1 fruit fly cellular context compared by ENCODE assay signal in the genomic region with DNA sequence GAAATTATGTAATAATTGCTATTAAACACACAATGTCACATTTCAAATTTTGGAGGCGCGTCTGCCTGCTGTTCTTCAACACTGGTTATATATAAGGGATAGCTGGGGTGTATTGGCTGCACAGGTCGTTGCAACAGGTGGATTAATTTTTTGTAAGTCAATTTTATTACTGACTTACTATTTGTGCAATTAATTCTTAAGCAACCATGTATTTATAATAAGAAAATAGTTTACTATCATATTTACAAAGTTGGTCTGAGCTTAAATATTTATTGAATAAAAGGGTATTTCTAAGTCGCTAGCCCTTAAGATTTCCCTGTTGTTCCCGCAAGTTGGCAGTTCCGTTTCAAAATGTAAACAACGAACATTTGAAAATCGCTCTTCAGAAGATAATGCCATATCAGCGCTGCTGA.
A peak's percentile ranks its signal among the peaks of the same experiment; 100 is the strongest.
TF ChIP-seq lines count a peak whose summit lies in the region.

A gene (plus strand): TSS at position 336 of the 413 bp plus-strand sequence.

TF ChIP-seq in whole organism, embryonic, 481 proteins besides CTCF, POLR2A, EP300 and RAD21 (continued from another document and continues in another):
- TF ChIP-seq fd64A (GFP tag; optimal IDR thresholded peaks at IDR 0.05; lab: Kevin White, UChicago) (peak; percentile 17), Vsx1 (GFP tag; optimal IDR thresholded peaks at IDR 0.05; lab: Kevin White, UChicago) (peak; percentile 29), ken (GFP tag; IDR thresholded peaks at IDR 0.05; lab: Robert Waterston, UW) (peak; percentile 83; the same call in 2 of the 3 replicates), ase (GFP tag; IDR thresholded peaks at IDR 0.05; lab: Robert Waterston, UW) (peak; percentile 49; the same call in 2 of the 3 replicates), inv (GFP tag; IDR thresholded peaks at IDR 0.05; lab: Robert Waterston, UW; ENCODE audit: partially characterized antibody) (no peak), p53 (GFP tag; optimal IDR thresholded peaks at IDR 0.05; lab: Kevin White, UChicago) (peak; percentile 12), CG32772 (GFP tag; IDR thresholded peaks at IDR 0.05; lab: Robert Waterston, UW) (peak; percentile 85), Hr78 (GFP tag; optimal IDR thresholded peaks at IDR 0.05; lab: Kevin White, UChicago) (peak in 1 of 2 experiments; percentile 29), Blimp-1 (GFP tag; optimal IDR thresholded peaks at IDR 0.05; lab: Kevin White, UChicago) (peak; percentile 74), tin (GFP tag; optimal IDR thresholded peaks at IDR 0.05; lab: Kevin White, UChicago) (peak; percentile 85), CG4282 (GFP tag; optimal IDR thresholded peaks at IDR 0.05; lab: Kevin White, UChicago) (peak; percentile 16), rib (GFP tag; IDR thresholded peaks at IDR 0.05; lab: Robert Waterston, UW) (peak; percentile 52), eyg (GFP tag; optimal IDR thresholded peaks at IDR 0.05; lab: Kevin White, UChicago) (no peak), CG12071 (GFP tag; optimal IDR thresholded peaks at IDR 0.05; lab: Kevin White, UChicago) (peak; percentile 62), dan (GFP tag; IDR thresholded peaks at IDR 0.05; lab: Robert Waterston, UW) (peak; percentile 44; the same call in 1 of the 2 replicates), mld (GFP tag; IDR thresholded peaks at IDR 0.05; lab: Robert Waterston, UW; ENCODE audit: partially characterized antibody) (no peak), Camta (GFP tag; optimal IDR thresholded peaks at IDR 0.05; lab: Kevin White, UChicago) (peak; percentile 51), Fer1 (GFP tag; optimal IDR thresholded peaks at IDR 0.05; lab: Kevin White, UChicago) (peak; percentile 79), CG1603 (tag; optimal IDR thresholded peaks at IDR 0.05; lab: Kevin White, UChicago) (peak; percentile 77), CG4854 (GFP tag; optimal IDR thresholded peaks at IDR 0.05; lab: Kevin White, UChicago) (peak; percentile 76), CG2712 (tag; optimal IDR thresholded peaks at IDR 0.05; lab: Kevin White, UChicago) (peak; percentile 88), trem (tag; optimal IDR thresholded peaks at IDR 0.05; lab: Kevin White, UChicago) (peak; percentile 99), CG6689 (GFP tag; IDR thresholded peaks at IDR 0.05; lab: Robert Waterston, UW) (peak; percentile 80), CG15011 (GFP tag; optimal IDR thresholded peaks at IDR 0.05; lab: Kevin White, UChicago) (peak; percentile 77), CG42726 (GFP tag; IDR thresholded peaks at IDR 0.05; lab: Robert Waterston, UW; ENCODE audit: partially characterized antibody) (no peak), dati (GFP tag; IDR thresholded peaks at IDR 0.05; lab: Robert Waterston, UW) (no peak), Atf6 (GFP tag; IDR thresholded peaks at IDR 0.05; lab: Robert Waterston, UW) (peak; percentile 83), NC2β (GFP tag; optimal IDR thresholded peaks at IDR 0.05; lab: Kevin White, UChicago) (peak; percentile 63), CG10565 (GFP tag; optimal IDR thresholded peaks at IDR 0.05; lab: Kevin White, UChicago) (peak; percentile 9), CG3163 (GFP tag; optimal IDR thresholded peaks at IDR 0.05; lab: Kevin White, UChicago) (peak; percentile 52), BEAF-32 (GFP tag; optimal IDR thresholded peaks at IDR 0.05; lab: Kevin White, UChicago) (peak; percentile 23), Tbp (GFP tag; optimal IDR thresholded peaks at IDR 0.05; lab: Kevin White, UChicago) (no peak), Hr51 (GFP tag; optimal IDR thresholded peaks at IDR 0.05; lab: Kevin White, UChicago) (peak; percentile 73 to 84), fd96Cb (tag; optimal IDR thresholded peaks at IDR 0.05; lab: Kevin White, UChicago) (peak; percentile 87), CG14441 (GFP tag; IDR thresholded peaks at IDR 0.05; lab: Robert Waterston, UW) (peak; percentile 85), seq (GFP tag; IDR thresholded peaks at IDR 0.05; lab: Robert Waterston, UW) (peak; percentile 77), CG4617 (GFP tag; optimal IDR thresholded peaks at IDR 0.05; lab: Kevin White, UChicago; ENCODE audit: borderline replicate concordance) (peak; percentile 65), CG2120 (GFP tag; optimal IDR thresholded peaks at IDR 0.05; lab: Kevin White, UChicago) (peak; percentile 92), CG14710 (tag; optimal IDR thresholded peaks at IDR 0.05; lab: Kevin White, UChicago) (peak; percentile 83), CG11093 (GFP tag; IDR thresholded peaks at IDR 0.05; lab: Robert Waterston, UW) (peak; percentile 83), ham (GFP tag; IDR thresholded peaks at IDR 0.05; lab: Robert Waterston, UW) (0 out of 2 replicates have a peak, but pooled peaks have one; percentile 22), CG13775 (GFP tag; optimal IDR thresholded peaks at IDR 0.05; lab: Kevin White, UChicago) (peak; percentile 77), CG10959 (GFP tag; IDR thresholded peaks at IDR 0.05; lab: Robert Waterston, UW) (peak; percentile 61), CG14667 (GFP tag; IDR thresholded peaks at IDR 0.05; lab: Robert Waterston, UW) (peak; percentile 77), tna (GFP tag; IDR thresholded peaks at IDR 0.05; lab: Robert Waterston, UW; ENCODE audit: partially characterized antibody) (no peak), CG5245 (GFP tag; optimal IDR thresholded peaks at IDR 0.05; lab: Kevin White, UChicago) (peak; percentile 72), CG12769 (tag; optimal IDR thresholded peaks at IDR 0.05; lab: Kevin White, UChicago) (peak; percentile 94), ac (GFP tag; optimal IDR thresholded peaks at IDR 0.05; lab: Kevin White, UChicago) (peak; percentile 33), Dfd (GFP tag; optimal IDR thresholded peaks at IDR 0.05; lab: Kevin White, UChicago) (no peak), sug (tag; optimal IDR thresholded peaks at IDR 0.05; lab: Kevin White, UChicago) (peak; percentile 79), cad (GFP tag; optimal IDR thresholded peaks at IDR 0.05; lab: Kevin White, UChicago) (no peak), CG9215 (GFP tag; IDR thresholded peaks at IDR 0.05; lab: Robert Waterston, UW) (peak; percentile 79), Side (GFP tag; optimal IDR thresholded peaks at IDR 0.05; lab: Kevin White, UChicago) (peak; percentile 68), peb (GFP tag; IDR thresholded peaks at IDR 0.05; lab: Robert Waterston, UW) (peak; percentile 74), CG13287 (GFP tag; IDR thresholded peaks at IDR 0.05; lab: Robert Waterston, UW; ENCODE audit: partially characterized antibody) (no peak; the same call in 1 of the 2 replicates), CG3995 (GFP tag; optimal IDR thresholded peaks at IDR 0.05; lab: Kevin White, UChicago) (peak; percentile 31), tap (tag; optimal IDR thresholded peaks at IDR 0.05; lab: Kevin White, UChicago) (peak; percentile 76), sens (GFP tag; lab: Kevin White, UChicago) (peak; percentile 95), CG10321 (GFP tag; IDR thresholded peaks at IDR 0.05; lab: Robert Waterston, UW) (peak; percentile 43; the same call in 1 of the 2 replicates), Myb (GFP tag; optimal IDR thresholded peaks at IDR 0.05; lab: Kevin White, UChicago) (peak; percentile 79), h (optimal IDR thresholded peaks at IDR 0.05; lab: Kevin White, UChicago) (no peak), CG1602 (GFP tag; optimal IDR thresholded peaks at IDR 0.05; lab: Kevin White, UChicago) (peak; percentile 88), unpg (GFP tag; optimal IDR thresholded peaks at IDR 0.05; lab: Kevin White, UChicago) (peak; percentile 88), chif (GFP tag; optimal IDR thresholded peaks at IDR 0.05; lab: Kevin White, UChicago) (peak; percentile 71 to 85), Mrtf (GFP tag; IDR thresholded peaks at IDR 0.05; lab: Robert Waterston, UW) (peak; percentile 67; the same call in 1 of the 3 replicates), oc (tag; optimal IDR thresholded peaks at IDR 0.05; lab: Kevin White, UChicago) (peak; percentile 70), CG4360 (GFP tag; IDR thresholded peaks at IDR 0.05; lab: Robert Waterston, UW) (peak; percentile 45; the same call in 1 of the 2 replicates), lbe (GFP tag; optimal IDR thresholded peaks at IDR 0.05; lab: Kevin White, UChicago) (peak; percentile 74), CG33213 (GFP tag; optimal IDR thresholded peaks at IDR 0.05; lab: Kevin White, UChicago) (peak; percentile 59), Ets97D (GFP tag; optimal IDR thresholded peaks at IDR 0.05; lab: Kevin White, UChicago) (peak; percentile 52), Lhr (GFP tag; optimal IDR thresholded peaks at IDR 0.05; lab: Kevin White, UChicago) (peak; percentile 33), toy (GFP tag; IDR thresholded peaks at IDR 0.05; lab: Robert Waterston, UW) (peak; percentile 47; the same call in 1 of the 2 replicates), hth (optimal IDR thresholded peaks at IDR 0.05; lab: Kevin White, UChicago) (no peak), lmd (GFP tag; IDR thresholded peaks at IDR 0.05; lab: Robert Waterston, UW) (peak; percentile 85), ci (GFP tag; IDR thresholded peaks at IDR 0.05; lab: Robert Waterston, UW) (peak; percentile 80), caup (GFP tag; optimal IDR thresholded peaks at IDR 0.05; lab: Kevin White, UChicago; ENCODE audit: severe bottlenecking) (peak; percentile 76), sisA (GFP tag; IDR thresholded peaks at IDR 0.05; lab: Robert Waterston, UW) (peak; percentile 88), sima (GFP tag; optimal IDR thresholded peaks at IDR 0.05; lab: Kevin White, UChicago) (peak; percentile 29), org-1 (GFP tag; optimal IDR thresholded peaks at IDR 0.05; lab: Kevin White, UChicago) (peak; percentile 56), CG32767 (GFP tag; IDR thresholded peaks at IDR 0.05; lab: Robert Waterston, UW) (peak; percentile 36; the same call in 1 of the 2 replicates), HHEX (GFP tag; optimal IDR thresholded peaks at IDR 0.05; lab: Kevin White, UChicago) (peak; percentile 74), CG16863 (GFP tag; optimal IDR thresholded peaks at IDR 0.05; lab: Kevin White, UChicago) (peak; percentile 73), CG30403 (GFP tag; optimal IDR thresholded peaks at IDR 0.05; lab: Kevin White, UChicago) (peak; percentile 91), Doc2 (GFP tag; IDR thresholded peaks at IDR 0.05; lab: Robert Waterston, UW) (no peak), Spps (tag; optimal IDR thresholded peaks at IDR 0.05; lab: Kevin White, UChicago) (peak; percentile 70), CG14050 (GFP tag; IDR thresholded peaks at IDR 0.05; lab: Robert Waterston, UW) (peak; percentile 73), CG3838 (GFP tag; optimal IDR thresholded peaks at IDR 0.05; lab: Kevin White, UChicago) (peak; percentile 67), Dip3 (GFP tag; optimal IDR thresholded peaks at IDR 0.05; lab: Kevin White, UChicago) (peak; percentile 79), CG18262 (tag; optimal IDR thresholded peaks at IDR 0.05; lab: Kevin White, UChicago) (peak; percentile 84), mam (GFP tag; optimal IDR thresholded peaks at IDR 0.05; lab: Kevin White, UChicago) (peak; percentile 88), lab (GFP tag; optimal IDR thresholded peaks at IDR 0.05; lab: Kevin White, UChicago) (peak; percentile 89), jing (GFP tag; optimal IDR thresholded peaks at IDR 0.05; lab: Kevin White, UChicago) (peak; percentile 71), ewg (GFP tag; optimal IDR thresholded peaks at IDR 0.05; lab: Kevin White, UChicago) (peak; percentile 71), CG18599 (GFP tag; optimal IDR thresholded peaks at IDR 0.05; lab: Kevin White, UChicago) (peak; percentile 88), CG10431 (GFP tag; optimal IDR thresholded peaks at IDR 0.05; lab: Kevin White, UChicago) (peak; percentile 9), crc (GFP tag; optimal IDR thresholded peaks at IDR 0.05; lab: Kevin White, UChicago) (peak; percentile 39), CG15696 (tag; optimal IDR thresholded peaks at IDR 0.05; lab: Kevin White, UChicago) (peak; percentile 78), nau (GFP tag; optimal IDR thresholded peaks at IDR 0.05; lab: Kevin White, UChicago) (peak; percentile 72), otp (GFP tag; IDR thresholded peaks at IDR 0.05; lab: Robert Waterston, UW) (peak; percentile 71; the same call in 2 of the 3 replicates), fd3F (GFP tag; optimal IDR thresholded peaks at IDR 0.05; lab: Kevin White, UChicago) (peak; percentile 69), Hmr (GFP tag; optimal IDR thresholded peaks at IDR 0.05; lab: Kevin White, UChicago) (peak; percentile 81), CG17385 (GFP tag; optimal IDR thresholded peaks at IDR 0.05; lab: Kevin White, UChicago) (peak; percentile 76), Sry-δ (GFP tag; optimal IDR thresholded peaks at IDR 0.05; lab: Kevin White, UChicago) (peak; percentile 19), CG3281 (GFP tag; optimal IDR thresholded peaks at IDR 0.05; lab: Kevin White, UChicago) (peak; percentile 83), zfh2 (GFP tag; optimal IDR thresholded peaks at IDR 0.05; lab: Kevin White, UChicago) (peak; percentile 79), Poxn (GFP tag; IDR thresholded peaks at IDR 0.05; lab: Robert Waterston, UW) (no peak), insv (GFP tag; optimal IDR thresholded peaks at IDR 0.05; lab: Kevin White, UChicago) (peak in 1 of 2 experiments; percentile 28), esg (GFP tag; conservative IDR thresholded peaks at IDR 0.05; lab: Robert Waterston, UW) (peak; percentile 76), jumu (GFP tag; optimal IDR thresholded peaks at IDR 0.05; lab: Kevin White, UChicago) (peak; percentile 67), CG15514 (GFP tag; optimal IDR thresholded peaks at IDR 0.05; lab: Kevin White, UChicago) (peak; percentile 69), zen2 (GFP tag; IDR thresholded peaks at IDR 0.05; lab: Robert Waterston, UW; ENCODE audit: partially characterized antibody) (no peak), mirr (GFP tag; optimal IDR thresholded peaks at IDR 0.05; lab: Kevin White, UChicago) (peak; percentile 29), CG11723 (GFP tag; optimal IDR thresholded peaks at IDR 0.05; lab: Kevin White, UChicago) (peak; percentile 58), CG10979 (tag; optimal IDR thresholded peaks at IDR 0.05; lab: Kevin White, UChicago) (peak; percentile 83), CG12744 (GFP tag; optimal IDR thresholded peaks at IDR 0.05; lab: Kevin White, UChicago) (peak; percentile 45), Fer2 (tag; optimal IDR thresholded peaks at IDR 0.05; lab: Kevin White, UChicago) (peak; percentile 66), Aef1 (GFP tag; IDR thresholded peaks at IDR 0.05; lab: Robert Waterston, UW) (peak; percentile 80), sens-2 (GFP tag; IDR thresholded peaks at IDR 0.05; lab: Robert Waterston, UW) (peak; percentile 38; the same call in 1 of the 2 replicates), CG4424 (GFP tag; optimal IDR thresholded peaks at IDR 0.05; lab: Kevin White, UChicago) (peak; percentile 90), pros (GFP tag; optimal IDR thresholded peaks at IDR 0.05; lab: Kevin White, UChicago) (no peak), Med (GFP tag; lab: Kevin White, UChicago) (peak; percentile 96), ATbp (GFP tag; optimal IDR thresholded peaks at IDR 0.05; lab: Kevin White, UChicago) (peak; percentile 61), Six4 (GFP tag; optimal IDR thresholded peaks at IDR 0.05; lab: Kevin White, UChicago) (peak; percentile 78), CG18476 (GFP tag; optimal IDR thresholded peaks at IDR 0.05; lab: Kevin White, UChicago) (peak; percentile 69)
